Fruit fly (Drosophila melanogaster) whole organism: ENCODE measurements around the gene Efhc1.1.

Experiments
- EcR ChIP-seq, 2 experiments: fragments of >200 bp; optimal IDR thresholded peaks; 2 replicates each; lab custom pipeline; 2017; ENCODE audit warnings: missing biosample characterization in 2 of 2, missing genetic modification characterization in 2 of 2, missing genetic modification reagents in 2 of 2
- psq ChIP-seq: fragments of >200 bp; optimal IDR thresholded peaks from 2 replicates; lab custom pipeline; 2017
- usp ChIP-seq: fragments of >200 bp; optimal IDR thresholded peaks from 2 replicates; lab custom pipeline; 2017; ENCODE audit warnings: missing biosample characterization, missing genetic modification characterization, mixed read lengths

DNA sequence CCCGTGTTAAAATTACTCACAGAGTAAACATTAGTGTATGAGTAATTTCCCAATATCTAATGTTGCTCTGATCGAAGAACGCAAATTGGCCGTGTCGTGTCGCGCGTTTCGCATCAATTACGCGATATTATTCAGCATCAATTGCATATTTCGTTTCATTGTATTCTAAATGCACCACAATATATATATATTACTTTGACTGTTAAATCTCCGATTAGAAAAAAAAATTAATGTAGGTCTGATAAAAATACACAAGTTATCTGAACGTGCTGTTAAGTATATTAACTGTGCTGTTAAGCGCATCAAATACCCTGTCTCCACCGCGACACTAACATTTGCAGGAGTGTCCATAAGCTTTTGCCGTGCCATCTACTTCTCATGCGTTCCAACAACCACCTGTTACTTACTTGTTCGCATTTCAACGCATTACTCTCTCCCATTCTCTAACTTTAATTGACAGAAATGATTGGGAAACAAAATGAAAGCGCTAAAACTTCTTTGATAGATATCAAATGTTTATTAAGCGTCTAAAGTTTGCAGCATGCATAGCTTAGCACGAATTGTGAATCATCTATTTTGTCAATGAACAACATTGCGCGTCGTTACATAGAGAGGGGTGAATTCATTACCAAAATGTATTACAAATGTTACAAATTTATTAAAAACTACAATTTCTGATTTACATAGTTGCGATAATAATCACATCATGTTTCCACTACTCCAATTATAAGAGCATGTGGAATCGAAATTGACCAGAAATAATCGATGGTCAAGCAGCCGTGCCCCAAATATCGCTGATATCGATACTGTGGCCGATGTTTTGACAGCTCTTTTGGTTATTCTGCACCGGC lies 22.8 kb downstream of the Efhc1.1 start, which contains the start of the genes Graf and mRpL3:
- TF ChIP-seq psq (no peak), usp (GFP tag; lab: Kevin White, UChicago) (no peak), EcR (GFP tag; optimal IDR thresholded peaks at IDR 0.05; lab: Kevin White, UChicago) (no peak)
